Worm (Caenorhabditis elegans) whole organism, L3 larva: ENCODE results near the gene srw-71.

Experiments used
- nhr-12 ChIP-seq: fragments of 150-350 bp; optimal IDR thresholded peaks from 2 replicates; lab custom pipeline; 2014; ENCODE audit warnings: missing biosample characterization, missing genetic modification characterization
- nhr-23 ChIP-seq: fragments of 150-350 bp; optimal IDR thresholded peaks from 2 replicates; lab custom pipeline; 2014; ENCODE audit warnings: missing biosample characterization, missing genetic modification reagents, missing genetic modification characterization
- zag-1 ChIP-seq: fragments of 150-350 bp; optimal IDR thresholded peaks from 2 replicates; lab custom pipeline; 2014; ENCODE audit warnings: missing biosample characterization, missing genetic modification characterization

DNA sequence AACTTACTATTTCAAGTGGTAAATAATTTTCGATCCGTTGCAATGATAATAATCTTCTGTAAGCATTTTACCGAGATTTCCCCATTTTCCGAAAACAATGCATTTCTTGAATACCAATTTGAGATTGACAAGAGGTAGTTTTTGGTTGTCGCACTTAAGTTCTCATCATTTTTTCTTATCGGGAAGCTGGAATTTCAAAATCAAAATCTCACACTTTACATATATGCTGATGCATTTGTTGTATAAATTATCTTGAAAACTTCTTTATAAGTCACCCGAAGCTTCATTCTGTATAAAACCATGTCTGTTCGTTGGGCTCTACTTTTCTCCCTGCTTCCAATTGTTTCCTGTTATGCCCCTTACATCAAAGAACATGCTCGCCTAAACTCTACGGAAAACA, 20.5 kb upstream of the srw-71 start, which contains the start of gene try-11:
- TF ChIP-seq nhr-12 (tag; lab: Kevin White, UChicago) (no peak), nhr-23 (tag; lab: Kevin White, UChicago) (no peak), zag-1 (tag; lab: Kevin White, UChicago) (no peak)
